Fruit fly (Drosophila melanogaster) whole organism, embryonic: Measurements from ENCODE around the gene CG10747.

Experiments used
- Awh ChIP-seq: fragments of 200-800 bp; sonication (Bioruptor generic); IDR thresholded peaks from 2 replicates; pipeline ENCODE4, ENCODE4 v1.3.6; 2022; ENCODE audit warnings: missing biosample characterization, missing genetic modification characterization
- CG10147 ChIP-seq: fragments of 200-800 bp; sonication (Bioruptor generic); optimal IDR thresholded peaks from 2 replicates; lab custom pipeline; 2019; ENCODE audit warnings: missing biosample characterization, mild to moderate bottlenecking, missing genetic modification characterization, moderate library complexity
- CG1024 ChIP-seq: fragments of 200-800 bp; sonication (Bioruptor generic); IDR thresholded peaks from 2 replicates; pipeline ENCODE4 v1.3.6; 2022; ENCODE audit warnings: missing biosample characterization, missing genetic modification characterization
- CG11085 ChIP-seq: fragments of 200-800 bp; sonication (Bioruptor generic); IDR thresholded peaks from 2 replicates; pipeline ENCODE4 v1.3.6; 2022; ENCODE audit warnings: missing biosample characterization, missing genetic modification characterization
- CG11695 ChIP-seq: fragments of 200-800 bp; sonication (Bioruptor generic); IDR thresholded peaks from 3 replicates; pipeline ENCODE4 v1.3.6; 2022; ENCODE audit warnings: missing biosample characterization, missing genetic modification characterization
- CG12942 ChIP-seq: fragments of 200-800 bp; sonication (Bioruptor generic); optimal IDR thresholded peaks from 3 replicates; lab custom pipeline; 2016; ENCODE audit warnings: missing biosample characterization, missing genetic modification characterization
- CG16779 ChIP-seq: fragments of 200-800 bp; sonication (Bioruptor generic); IDR thresholded peaks from 2 replicates; pipeline ENCODE4 v1.3.6; 2022; ENCODE audit warnings: missing biosample characterization, missing genetic modification characterization
- CG16813 ChIP-seq: fragments of 200-800 bp; sonication (Bioruptor generic); IDR thresholded peaks from 3 replicates; pipeline ENCODE4 v1.3.6; 2022; ENCODE audit warnings: missing biosample characterization, missing genetic modification characterization; ENCODE audit not compliant: partially characterized antibody
- CG17186 ChIP-seq: fragments of 200-800 bp; sonication (Bioruptor generic); optimal IDR thresholded peaks from 3 replicates; lab custom pipeline; 2017; ENCODE audit warnings: missing biosample characterization, missing genetic modification reagents, missing genetic modification characterization
- CG2120 ChIP-seq: fragments of 200-800 bp; sonication (Bioruptor generic); optimal IDR thresholded peaks from 3 replicates; lab custom pipeline; 2016; ENCODE audit warnings: missing biosample characterization, missing genetic modification characterization
- CG2875 ChIP-seq: fragments of 200-800 bp; sonication (Bioruptor generic); optimal IDR thresholded peaks from 2 replicates; lab custom pipeline; 2017; ENCODE audit warnings: missing biosample characterization, mild to moderate bottlenecking, missing genetic modification characterization, missing genetic modification reagents
- CG30431 ChIP-seq: fragments of 200-800 bp; sonication (Bioruptor generic); optimal IDR thresholded peaks from 2 replicates; lab custom pipeline; 2017; ENCODE audit warnings: missing biosample characterization, missing genetic modification characterization
- CG32767 ChIP-seq: fragments of 200-800 bp; sonication (Bioruptor generic); IDR thresholded peaks from 2 replicates; pipeline ENCODE4 v1.3.6; 2022; ENCODE audit warnings: missing biosample characterization, missing genetic modification characterization
- CG33213 ChIP-seq: fragments of 200-800 bp; sonication (Bioruptor generic); optimal IDR thresholded peaks from 3 replicates; lab custom pipeline; 2016; ENCODE audit warnings: missing biosample characterization, missing genetic modification characterization
- CG3407 ChIP-seq: fragments of 200-800 bp; sonication (Bioruptor generic); optimal IDR thresholded peaks from 2 replicates; lab custom pipeline; 2018; ENCODE audit warnings: missing biosample characterization, mild to moderate bottlenecking, missing genetic modification characterization
- CG34376 ChIP-seq: fragments of 200-800 bp; sonication (Bioruptor generic); optimal IDR thresholded peaks from 2 replicates; lab custom pipeline; 2018; ENCODE audit warnings: missing biosample characterization, mild to moderate bottlenecking, missing genetic modification characterization
- CG4404 ChIP-seq: fragments of 200-800 bp; sonication (Bioruptor generic); IDR thresholded peaks from 2 replicates; pipeline ENCODE4 v1.3.6; 2022; ENCODE audit warnings: missing biosample characterization, missing genetic modification characterization
- CG5180 ChIP-seq: fragments of 200-800 bp; sonication (Bioruptor generic); optimal IDR thresholded peaks from 3 replicates; lab custom pipeline; 2017; ENCODE audit warnings: missing biosample characterization, missing genetic modification characterization, mild to moderate bottlenecking, moderate library complexity, missing genetic modification reagents
- CG5245 ChIP-seq: fragments of 200-800 bp; sonication (Bioruptor generic); optimal IDR thresholded peaks from 3 replicates; lab custom pipeline; 2016; ENCODE audit warnings: missing biosample characterization, missing genetic modification characterization
- CG7839 ChIP-seq: fragments of 200-800 bp; sonication (Bioruptor generic); optimal IDR thresholded peaks from 3 replicates; lab custom pipeline; 2018; ENCODE audit warnings: missing biosample characterization, mild to moderate bottlenecking, missing genetic modification characterization, moderate library complexity
- CG8290 ChIP-seq, 3 experiments: fragments of 200-800 bp; sonication (Bioruptor generic); optimal IDR thresholded peaks; 2 replicates each; lab custom pipeline; 2016 to 2019; ENCODE audit warnings: missing biosample characterization in 3 of 3, missing genetic modification characterization in 3 of 3, mild to moderate bottlenecking in 2 of 3, moderate library complexity in 1 of 3
- CG9932 ChIP-seq: fragments of 200-800 bp; sonication (Bioruptor generic); IDR thresholded peaks from 2 replicates; pipeline ENCODE4 v1.3.6; 2022; ENCODE audit warnings: missing biosample characterization, missing genetic modification characterization
- Camta ChIP-seq: fragments of 200-800 bp; sonication (Bioruptor generic); optimal IDR thresholded peaks from 2 replicates; lab custom pipeline; 2016; ENCODE audit warnings: missing biosample characterization, missing genetic modification characterization
- Dbx ChIP-seq: fragments of 200-800 bp; sonication (Bioruptor generic); IDR thresholded peaks from 3 replicates; pipeline ENCODE4 v1.3.6; 2022; ENCODE audit warnings: missing biosample characterization, missing genetic modification characterization
- Deaf1 ChIP-seq: fragments of 200-800 bp; optimal IDR thresholded peaks from 3 replicates; lab custom pipeline; 2019; ENCODE audit warnings: missing biosample characterization, mild to moderate bottlenecking, missing genetic modification characterization, moderate library complexity
- Dip2 ChIP-seq: fragments of 200-800 bp; sonication (Bioruptor generic); IDR thresholded peaks from 2 replicates; pipeline ENCODE4 v1.3.6; 2022; ENCODE audit warnings: missing biosample characterization, missing genetic modification characterization
- Doc2 ChIP-seq: fragments of 200-800 bp; sonication (Bioruptor generic); IDR thresholded peaks from 2 replicates; pipeline ENCODE4 v1.3.6; 2022; ENCODE audit warnings: missing biosample characterization, missing genetic modification characterization
- Ets97D ChIP-seq: fragments of 200-800 bp; sonication (Bioruptor generic); optimal IDR thresholded peaks from 3 replicates; lab custom pipeline; 2016; ENCODE audit warnings: missing biosample characterization, missing genetic modification characterization
- Gug ChIP-seq: fragments of 200-800 bp; sonication (Bioruptor generic); IDR thresholded peaks from 4 replicates; pipeline ENCODE4 v1.3.6; 2022; ENCODE audit warnings: missing biosample characterization, missing genetic modification characterization
- HLHmδ ChIP-seq: fragments of 200-800 bp; sonication (Bioruptor generic); optimal IDR thresholded peaks from 2 replicates; lab custom pipeline; 2018; ENCODE audit warnings: missing biosample characterization, mild to moderate bottlenecking, missing genetic modification characterization, moderate library complexity
- HmgZ ChIP-seq: fragments of 200-800 bp; sonication (Bioruptor generic); optimal IDR thresholded peaks from 2 replicates; lab custom pipeline; 2018; ENCODE audit warnings: missing biosample characterization, mild to moderate bottlenecking, missing genetic modification characterization
- MTF-1 ChIP-seq: fragments of 200-800 bp; sonication (Bioruptor generic); optimal IDR thresholded peaks from 2 replicates; lab custom pipeline; 2018; ENCODE audit warnings: missing biosample characterization, mild to moderate bottlenecking, missing genetic modification characterization, borderline replicate concordance
- Myb ChIP-seq: fragments of 200-800 bp; sonication (Bioruptor generic); optimal IDR thresholded peaks from 2 replicates; lab custom pipeline; 2016; ENCODE audit warnings: missing biosample characterization, missing genetic modification characterization
- Nf-YC ChIP-seq: fragments of 200-800 bp; optimal IDR thresholded peaks from 3 replicates; lab custom pipeline; 2019; ENCODE audit warnings: missing biosample characterization, mild to moderate bottlenecking, missing genetic modification characterization, moderate library complexity
- Poxn ChIP-seq: fragments of 200-800 bp; sonication (Bioruptor generic); IDR thresholded peaks from 2 replicates; pipeline ENCODE4 v1.3.6; 2022; ENCODE audit warnings: missing biosample characterization, missing genetic modification characterization
- Sox100B ChIP-seq: fragments of 200-800 bp; sonication (Bioruptor generic); optimal IDR thresholded peaks from 3 replicates; lab custom pipeline; 2018; ENCODE audit warnings: missing biosample characterization, mild to moderate bottlenecking, missing genetic modification characterization
- YL-1 ChIP-seq: fragments of 200-800 bp; sonication (Bioruptor generic); optimal IDR thresholded peaks from 3 replicates; lab custom pipeline; 2017; ENCODE audit warnings: missing biosample characterization, mild to moderate bottlenecking, missing genetic modification characterization
- ase ChIP-seq: fragments of 200-800 bp; sonication (Bioruptor generic); IDR thresholded peaks from 3 replicates; pipeline ENCODE4 v1.3.6; 2022; ENCODE audit warnings: missing biosample characterization, missing genetic modification characterization
- ash1 ChIP-seq: fragments of 200-800 bp; sonication (Bioruptor generic); optimal IDR thresholded peaks from 2 replicates; lab custom pipeline; 2018; ENCODE audit warnings: missing biosample characterization, mild to moderate bottlenecking, missing genetic modification characterization
- cas ChIP-seq: fragments of 200-800 bp; sonication (Bioruptor generic); IDR thresholded peaks from 2 replicates; pipeline ENCODE4 v1.3.6; 2022; ENCODE audit warnings: missing biosample characterization, missing genetic modification characterization
- dati ChIP-seq: fragments of 200-800 bp; sonication (Bioruptor generic); IDR thresholded peaks from 2 replicates; pipeline ENCODE4 v1.3.6; 2022; ENCODE audit warnings: missing biosample characterization, missing genetic modification characterization
- gcm2 ChIP-seq: fragments of 200-800 bp; sonication (Bioruptor generic); optimal IDR thresholded peaks from 2 replicates; lab custom pipeline; 2016; ENCODE audit warnings: missing biosample characterization, missing genetic modification characterization
- gem ChIP-seq: fragments of 200-800 bp; sonication (Bioruptor generic); optimal IDR thresholded peaks from 2 replicates; lab custom pipeline; 2019; ENCODE audit warnings: missing biosample characterization, mild to moderate bottlenecking, missing genetic modification characterization, moderate library complexity
- grn ChIP-seq: fragments of 200-800 bp; sonication (Bioruptor generic); optimal IDR thresholded peaks from 3 replicates; lab custom pipeline; 2017; ENCODE audit warnings: missing biosample characterization, missing genetic modification characterization
- jing ChIP-seq: fragments of 200-800 bp; sonication (Bioruptor generic); optimal IDR thresholded peaks from 2 replicates; lab custom pipeline; 2018; ENCODE audit warnings: missing biosample characterization, mild to moderate bottlenecking, missing genetic modification characterization
- nau ChIP-seq: fragments of 200-800 bp; sonication (Bioruptor generic); optimal IDR thresholded peaks from 3 replicates; lab custom pipeline; 2017; ENCODE audit warnings: missing biosample characterization, mild to moderate bottlenecking, missing genetic modification characterization, missing genetic modification reagents
- nmo ChIP-seq: fragments of 200-800 bp; sonication (Bioruptor generic); optimal IDR thresholded peaks from 2 replicates; lab custom pipeline; 2018; ENCODE audit warnings: missing biosample characterization, mild to moderate bottlenecking, missing genetic modification characterization, moderate library complexity
- p53 ChIP-seq: fragments of 200-800 bp; sonication (Bioruptor generic); optimal IDR thresholded peaks from 2 replicates; lab custom pipeline; 2016; ENCODE audit warnings: missing biosample characterization, missing genetic modification characterization
- pan ChIP-seq, 4 experiments: fragments of >200 bp in 3 of 4; fragments of 200-800 bp in 1 of 4; sonication (Bioruptor generic) in 1 of 4; optimal IDR thresholded peaks in 3 of 4; IDR thresholded peaks in 1 of 4; 2 replicates each; pipeline versions ENCODE4 v1.3.6 to Lab custom; 2017 to 2022; ENCODE audit warnings: missing biosample characterization in 2 of 4, missing genetic modification characterization in 2 of 4, mixed read lengths in 1 of 4
- unpg ChIP-seq: fragments of 200-800 bp; sonication (Bioruptor generic); optimal IDR thresholded peaks from 3 replicates; lab custom pipeline; 2018; ENCODE audit warnings: missing biosample characterization, mild to moderate bottlenecking, missing genetic modification characterization, moderate library complexity
- yki ChIP-seq: fragments of >200 bp; optimal IDR thresholded peaks from 3 replicates; lab custom pipeline; 2018
- zen ChIP-seq: fragments of 200-800 bp; sonication (Bioruptor generic); optimal IDR thresholded peaks from 3 replicates; lab custom pipeline; 2018; ENCODE audit warnings: missing biosample characterization, mild to moderate bottlenecking, missing genetic modification characterization, moderate library complexity

The CG10747 gene

DNA sequence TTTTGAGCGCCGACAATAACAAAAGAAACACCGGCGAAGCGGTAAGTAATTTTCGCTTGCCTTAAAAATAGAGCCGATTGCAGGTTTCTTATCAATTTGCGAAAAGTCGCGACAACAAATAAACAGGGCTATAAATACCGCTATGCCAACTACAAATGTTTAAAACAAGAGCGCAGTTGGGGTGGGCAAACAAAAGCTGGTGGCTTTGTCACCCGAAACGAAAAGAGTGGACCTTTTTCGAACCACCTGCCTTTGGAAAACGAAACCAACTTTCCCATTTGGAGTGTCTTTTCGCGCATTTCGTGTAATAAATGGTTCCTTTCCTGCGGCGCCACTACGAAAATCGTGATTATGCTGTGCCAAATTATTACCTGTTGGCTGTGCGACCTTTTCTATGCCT lies 7.0 kb upstream of the CG10747 start (continued):
- TF ChIP-seq zen (peak; percentile 34), Sox100B (GFP tag; lab: Kevin White, UChicago) (no peak), CG10147 (GFP tag; lab: Kevin White, UChicago) (no peak), HmgZ (tag; lab: Kevin White, UChicago) (no peak), Camta (GFP tag; lab: Kevin White, UChicago) (no peak), p53 (GFP tag; lab: Kevin White, UChicago) (no peak), ase (GFP tag; lab: Robert Waterston, UW) (0 out of 3 replicates have a peak, but pooled peaks have one; percentile 28), Gug (no peak), yki (lab: Kevin White, UChicago) (no peak), CG12942 (GFP tag; lab: Kevin White, UChicago) (no peak), HLHmδ (GFP tag; lab: Kevin White, UChicago) (no peak), Deaf1 (tag; lab: Kevin White, UChicago) (no peak), CG5245 (GFP tag; lab: Kevin White, UChicago) (no peak), CG17186 (GFP tag; lab: Kevin White, UChicago) (no peak), CG5180 (GFP tag; lab: Kevin White, UChicago) (no peak), grn (no peak), CG32767 (no peak), CG30431 (no peak), CG9932 (GFP tag; lab: Robert Waterston, UW) (peak; percentile 43), CG11695 (GFP tag; lab: Robert Waterston, UW) (no peak), unpg (GFP tag; lab: Kevin White, UChicago) (no peak), Nf-YC (tag; lab: Kevin White, UChicago) (no peak), CG33213 (GFP tag; lab: Kevin White, UChicago) (no peak), CG11085 (GFP tag; lab: Robert Waterston, UW) (no peak), CG1024 (GFP tag; lab: Robert Waterston, UW) (no peak), nmo (GFP tag; lab: Kevin White, UChicago) (no peak), pan (optimal IDR thresholded peaks at IDR 0.05; lab: Kevin White, UChicago) (no peak), pan (GFP tag; optimal IDR thresholded peaks at IDR 0.05 in 1 of 2, IDR thresholded peaks at IDR 0.05 in 1 of 2) (no peak), MTF-1 (GFP tag; lab: Kevin White, UChicago) (no peak), CG3407 (GFP tag; lab: Kevin White, UChicago) (no peak), jing (no peak), CG16779 (GFP tag; lab: Robert Waterston, UW) (no peak), CG2120 (GFP tag; lab: Kevin White, UChicago) (peak; percentile 3), CG7839 (tag; lab: Kevin White, UChicago) (no peak), CG2875 (GFP tag; lab: Kevin White, UChicago) (no peak), CG34376 (no peak), Doc2 (GFP tag; lab: Robert Waterston, UW) (no peak), CG4404 (GFP tag; lab: Robert Waterston, UW) (no peak), gcm2 (GFP tag; lab: Kevin White, UChicago) (no peak), Myb (GFP tag; lab: Kevin White, UChicago) (peak; percentile 32), CG8290 (GFP tag; optimal IDR thresholded peaks at IDR 0.05; lab: Kevin White, UChicago) (peak; percentile 27), CG8290 (tag; optimal IDR thresholded peaks at IDR 0.05; lab: Kevin White, UChicago) (peak in 1 of 2 experiments; percentile 53), dati (GFP tag; lab: Robert Waterston, UW) (no peak), gem (tag; lab: Kevin White, UChicago) (no peak), Dbx (no peak), nau (no peak), CG16813 (GFP tag; lab: Robert Waterston, UW) (no peak), Dip2 (GFP tag; lab: Robert Waterston, UW) (no peak), Ets97D (no peak), ash1 (GFP tag; lab: Kevin White, UChicago) (no peak), Poxn (GFP tag; lab: Robert Waterston, UW) (no peak), Awh (GFP tag; lab: Robert Waterston, UW) (no peak), cas (GFP tag; lab: Robert Waterston, UW) (no peak), YL-1 (GFP tag; lab: Kevin White, UChicago) (no peak)
